Worm (Caenorhabditis elegans) whole organism, young adult: ENCODE results near the gene smk-1.

Experiments used
- B0035.1 ChIP-seq: sonication (generic microtip); optimal IDR thresholded peaks from 2 replicates; lab custom pipeline; 2016; ENCODE audit warnings: missing genetic modification characterization, mild to moderate bottlenecking, missing compliant biosample characterization, missing genotype, missing genetic modification reagents
- B0261.1 ChIP-seq: sonication (generic microtip); optimal IDR thresholded peaks from 2 replicates; lab custom pipeline; 2016; ENCODE audit warnings: mild to moderate bottlenecking, missing genetic modification characterization, moderate library complexity, missing compliant biosample characterization
- B0336.3 ChIP-seq: fragments of 200-800 bp; sonication (Bioruptor generic); IDR thresholded peaks from 2 replicates; pipeline ENCODE4 v1.3.6; 2022; ENCODE audit warnings: missing genetic modification characterization, missing compliant biosample characterization
- F23B12.7 ChIP-seq: sonication (generic microtip); optimal IDR thresholded peaks from 2 replicates; lab custom pipeline; 2017; ENCODE audit warnings: missing genetic modification characterization, mild to moderate bottlenecking, missing compliant biosample characterization, antibody characterized with exemption, moderate library complexity; ENCODE audit not compliant: insufficient read depth
- F37B4.10 ChIP-seq: fragments of 200-800 bp; sonication (Bioruptor generic); IDR thresholded peaks from 2 replicates; pipeline ENCODE4 v1.3.6; 2022; ENCODE audit warnings: missing genetic modification characterization, missing compliant biosample characterization
- F49E8.2 ChIP-seq: sonication (generic microtip); optimal IDR thresholded peaks from 3 replicates; lab custom pipeline; 2017; ENCODE audit warnings: missing genetic modification characterization, mild to moderate bottlenecking, missing compliant biosample characterization, antibody characterized with exemption, moderate library complexity; ENCODE audit not compliant: insufficient read depth
- F52B5.7 ChIP-seq: sonication (generic microtip); optimal IDR thresholded peaks from 2 replicates; lab custom pipeline; 2016; ENCODE audit warnings: mild to moderate bottlenecking, missing genetic modification characterization, missing compliant biosample characterization
- K12H6.12 ChIP-seq: fragments of 200-800 bp; sonication (Bioruptor generic); optimal IDR thresholded peaks from 2 replicates; lab custom pipeline; 2018; ENCODE audit warnings: mild to moderate bottlenecking, missing genetic modification characterization, missing compliant biosample characterization
- Y67H2A.10 ChIP-seq: fragments of 200-800 bp; sonication (Bioruptor generic); conservative IDR thresholded peaks from 2 replicates; pipeline ENCODE4 v1.3.6; 2022; ENCODE audit warnings: missing genetic modification reagents, missing genetic modification characterization, missing compliant biosample characterization
- aptf-2 ChIP-seq: fragments of 200-800 bp; sonication (Bioruptor generic); conservative IDR thresholded peaks from 2 replicates; pipeline ENCODE4 v1.3.6; 2022; ENCODE audit warnings: missing genetic modification reagents, missing genetic modification characterization, missing compliant biosample characterization
- atf-7 ChIP-seq: sonication (generic microtip); optimal IDR thresholded peaks from 2 replicates; lab custom pipeline; 2017; ENCODE audit warnings: mild to moderate bottlenecking, missing genetic modification characterization, missing compliant biosample characterization
- ceh-40 ChIP-seq: fragments of 200-800 bp; sonication (Bioruptor generic); IDR thresholded peaks from 2 replicates; pipeline ENCODE4 v1.3.6; 2022; ENCODE audit warnings: missing genetic modification characterization, missing compliant biosample characterization
- ceh-58 ChIP-seq: fragments of 200-800 bp; sonication (Bioruptor generic); IDR thresholded peaks from 2 replicates; pipeline ENCODE4 v1.3.6; 2022; ENCODE audit warnings: missing genetic modification characterization, missing compliant biosample characterization
- ceh-79 ChIP-seq: sonication (generic microtip); optimal IDR thresholded peaks from 2 replicates; lab custom pipeline; 2017; ENCODE audit warnings: mild to moderate bottlenecking, missing genetic modification characterization, missing compliant biosample characterization
- dpff-1 ChIP-seq: sonication (generic microtip); optimal IDR thresholded peaks from 2 replicates; lab custom pipeline; 2017; ENCODE audit warnings: mild to moderate bottlenecking, missing genetic modification characterization, missing compliant biosample characterization
- egl-44 ChIP-seq: fragments of 200-800 bp; sonication (Bioruptor generic); IDR thresholded peaks from 2 replicates; pipeline ENCODE4 v1.3.6; 2022; ENCODE audit warnings: missing genetic modification reagents, missing genetic modification characterization, missing compliant biosample characterization
- egrh-3 ChIP-seq: fragments of 200-800 bp; sonication (Bioruptor generic); IDR thresholded peaks from 2 replicates; pipeline ENCODE4 v1.3.6; 2022; ENCODE audit warnings: missing genetic modification reagents, missing genetic modification characterization, missing compliant biosample characterization
- gei-17 ChIP-seq: fragments of 200-800 bp; sonication (Bioruptor generic); optimal IDR thresholded peaks from 2 replicates; lab custom pipeline; 2018; ENCODE audit warnings: mild to moderate bottlenecking, missing genetic modification characterization, missing compliant biosample characterization
- him-1 ChIP-seq: sonication (generic microtip); optimal IDR thresholded peaks from 2 replicates; lab custom pipeline; 2016; ENCODE audit warnings: missing genotype, missing genetic modification reagents, missing genetic modification characterization, missing compliant biosample characterization
- hmg-20 ChIP-seq: fragments of 200-800 bp; sonication (Bioruptor generic); IDR thresholded peaks from 2 replicates; pipeline ENCODE4 v1.3.6; 2022; ENCODE audit warnings: missing genetic modification reagents, missing genetic modification characterization, missing compliant biosample characterization
- hrde-1 ChIP-seq: sonication (generic microtip); optimal IDR thresholded peaks from 2 replicates; lab custom pipeline; 2016; ENCODE audit warnings: missing genetic modification characterization, mild to moderate bottlenecking, missing compliant biosample characterization, moderate library complexity, missing genotype, missing genetic modification reagents, borderline replicate concordance
- lag-1 ChIP-seq: fragments of 200-800 bp; sonication (Bioruptor generic); IDR thresholded peaks from 2 replicates; pipeline ENCODE4 v1.3.6; 2022; ENCODE audit warnings: missing genetic modification reagents, missing genetic modification characterization, missing compliant biosample characterization
- let-526 ChIP-seq: fragments of 200-800 bp; sonication (Bioruptor generic); IDR thresholded peaks from 2 replicates; pipeline ENCODE4 v1.3.6; 2022; ENCODE audit warnings: missing genetic modification reagents, missing genetic modification characterization, missing compliant biosample characterization
- lin-40 ChIP-seq: sonication (generic microtip); optimal IDR thresholded peaks from 2 replicates; lab custom pipeline; 2016; ENCODE audit warnings: missing genetic modification characterization, mild to moderate bottlenecking, missing compliant biosample characterization, missing genotype, missing genetic modification reagents
- lsl-1 ChIP-seq: fragments of 200-800 bp; sonication (Bioruptor generic); optimal IDR thresholded peaks from 2 replicates; lab custom pipeline; 2018; ENCODE audit warnings: mild to moderate bottlenecking, missing genetic modification characterization, moderate library complexity, missing compliant biosample characterization
- madf-3 ChIP-seq: fragments of 200-800 bp; sonication (Bioruptor generic); IDR thresholded peaks from 2 replicates; pipeline ENCODE4 v1.3.6; 2022; ENCODE audit warnings: missing genetic modification reagents, missing genetic modification characterization, missing compliant biosample characterization
- madf-6 ChIP-seq: fragments of 200-800 bp; sonication (Bioruptor generic); IDR thresholded peaks from 2 replicates; pipeline ENCODE4 v1.3.6; 2022; ENCODE audit warnings: missing genetic modification reagents, missing genetic modification characterization, missing compliant biosample characterization
- mes-4 ChIP-seq: sonication (generic microtip); optimal IDR thresholded peaks from 2 replicates; lab custom pipeline; 2016; ENCODE audit warnings: missing genotype, missing genetic modification characterization, missing compliant biosample characterization
- nfyb-1 ChIP-seq: fragments of 200-800 bp; sonication (Bioruptor generic); IDR thresholded peaks from 2 replicates; pipeline ENCODE4 v1.3.6; 2022; ENCODE audit warnings: missing genetic modification reagents, missing genetic modification characterization, missing compliant biosample characterization
- nhr-90 ChIP-seq: sonication (generic microtip); optimal IDR thresholded peaks from 2 replicates; lab custom pipeline; 2016; ENCODE audit warnings: missing genotype, mild to moderate bottlenecking, missing genetic modification characterization, missing compliant biosample characterization
- rec-8 ChIP-seq, 2 experiments: sonication (generic microtip); optimal IDR thresholded peaks; 2 replicates each; lab custom pipeline; 2016; ENCODE audit warnings: mild to moderate bottlenecking in 2 of 2, missing genetic modification characterization in 2 of 2, missing genetic modification reagents in 2 of 2, missing genotype in 2 of 2, missing biosample characterization in 1 of 2, missing compliant biosample characterization in 1 of 2, moderate library complexity in 1 of 2
- rpc-1 ChIP-seq, 2 experiments: fragments of 150-350 bp in 1 of 2; sonication (generic microtip) in 1 of 2; optimal IDR thresholded peaks; 2 replicates each; lab custom pipeline; 2014 to 2018; ENCODE audit warnings: missing biosample characterization in 1 of 2, missing genetic modification characterization in 1 of 2, missing genetic modification reagents in 1 of 2, missing genotype in 1 of 2
- sdz-38 ChIP-seq: sonication (generic microtip); optimal IDR thresholded peaks from 2 replicates; lab custom pipeline; 2016; ENCODE audit warnings: missing genotype, missing genetic modification characterization, missing compliant biosample characterization
- snpc-1.3 ChIP-seq: sonication (generic microtip); optimal IDR thresholded peaks from 2 replicates; lab custom pipeline; 2017; ENCODE audit warnings: missing genetic modification characterization, mild to moderate bottlenecking, missing compliant biosample characterization, antibody characterized with exemption, moderate library complexity, missing genotype, missing genetic modification reagents; ENCODE audit not compliant: insufficient read depth
- snpc-4 ChIP-seq, 5 experiments: fragments of 150-350 bp in 1 of 5; sonication (generic microtip) in 4 of 5; optimal IDR thresholded peaks; 2 replicates each; lab custom pipeline; 2014 to 2018; ENCODE audit warnings: missing genetic modification characterization in 5 of 5, missing biosample characterization in 3 of 5, antibody characterized with exemption in 2 of 5, mild to moderate bottlenecking in 2 of 5, missing compliant biosample characterization in 2 of 5, missing genotype in 2 of 5, moderate library complexity in 2 of 5, missing genetic modification reagents in 1 of 5
- tbx-9 ChIP-seq: sonication (generic microtip); optimal IDR thresholded peaks from 2 replicates; lab custom pipeline; 2016; ENCODE audit warnings: borderline replicate concordance, missing genetic modification characterization, inconsistent platforms, missing compliant biosample characterization

Gene smk-1

DNA sequence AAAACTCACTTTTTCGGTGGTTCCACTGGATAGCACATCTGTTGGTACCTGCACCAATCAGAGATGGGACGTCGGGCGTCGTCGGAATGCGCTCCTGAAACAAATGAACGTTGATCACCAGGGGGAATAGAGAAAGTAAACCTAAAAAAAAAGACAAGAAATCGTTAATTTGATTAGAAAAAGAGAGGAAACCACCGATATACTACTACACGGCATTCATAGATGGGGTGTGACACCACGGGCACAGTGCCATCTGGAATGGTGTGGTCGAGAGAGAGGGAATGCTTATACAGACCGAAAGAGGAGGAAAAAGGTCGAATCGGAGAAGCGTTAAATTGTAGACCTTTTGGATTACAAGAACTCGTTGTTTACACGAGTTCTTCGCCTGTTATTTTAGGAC lies 19.5 kb upstream of the smk-1 start, which contains the start of gene C10B5.3:
TSS of gene C10B5.3 (minus strand) at position 101 of the 400 bp plus-strand sequence.
- no peak for TF ChIP-seq F52B5.7
- TF ChIP-seq let-526 = no peak
- TF ChIP-seq sdz-38 (tag; lab: Kevin White, UChicago) = no peak
- TF ChIP-seq gei-17 (GFP tag; lab: Kevin White, UChicago) = no peak
- TF ChIP-seq mes-4 (tag; lab: Kevin White, UChicago) = no peak
- TF ChIP-seq rec-8 (tag; optimal IDR thresholded peaks at IDR 0.05; lab: Kevin White, UChicago) = no peak
- TF ChIP-seq snpc-4 (GFP tag; optimal IDR thresholded peaks at IDR 0.05; lab: Kevin White, UChicago) = no peak
- no peak for TF ChIP-seq snpc-4 (tag; optimal IDR thresholded peaks at IDR 0.05; lab: Kevin White, UChicago)
- no peak for TF ChIP-seq aptf-2
- TF ChIP-seq tbx-9 (tag; lab: Kevin White, UChicago) = no peak
- TF ChIP-seq F37B4.10 (GFP tag; lab: Robert Waterston, UW) = no peak
- no peak for TF ChIP-seq B0336.3 (GFP tag; lab: Robert Waterston, UW)
- TF ChIP-seq egl-44 (GFP tag; lab: Robert Waterston, UW) = no peak
- no peak for TF ChIP-seq K12H6.12
- TF ChIP-seq rpc-1 (optimal IDR thresholded peaks at IDR 0.05; lab: Kevin White, UChicago) = no peak
- TF ChIP-seq rpc-1 (tag; optimal IDR thresholded peaks at IDR 0.05; lab: Kevin White, UChicago) = no peak
- TF ChIP-seq madf-3 = no peak
- TF ChIP-seq hmg-20 (GFP tag; lab: Robert Waterston, UW) = no peak
- TF ChIP-seq lin-40 (tag; lab: Kevin White, UChicago) = no peak

DNA sequence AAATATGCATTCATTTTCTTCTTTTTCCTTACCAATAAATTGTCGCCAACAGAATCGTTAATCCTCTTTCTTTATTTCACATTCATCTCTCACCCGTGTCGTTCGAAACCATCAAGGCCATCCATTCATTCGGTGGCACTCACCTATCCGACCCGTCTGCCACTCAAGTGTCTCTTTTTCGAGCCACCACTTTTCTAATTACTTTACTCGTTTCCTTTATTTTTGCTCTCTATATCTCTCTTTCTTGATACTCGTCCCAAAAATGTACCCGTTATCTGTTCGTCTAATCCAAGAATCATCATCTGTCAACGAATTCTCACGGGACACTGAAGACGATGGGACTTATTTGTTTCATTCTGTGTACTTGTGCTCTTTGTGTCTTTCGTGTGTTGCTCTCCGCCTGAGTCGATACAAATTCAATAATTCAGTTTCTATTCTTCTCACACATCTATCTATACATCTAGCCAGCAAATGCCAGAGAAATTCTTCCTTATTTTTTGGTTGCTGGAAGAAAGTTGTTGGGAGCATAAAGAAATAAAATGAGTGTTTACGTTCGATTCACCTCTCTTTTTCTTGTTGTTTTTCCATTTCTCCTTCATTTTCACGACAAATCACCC lies 14.8 kb upstream of the smk-1 start:
- no peak for TF ChIP-seq Y67H2A.10 (GFP tag; lab: Robert Waterston, UW)
- no peak for TF ChIP-seq nfyb-1 (GFP tag; lab: Robert Waterston, UW)
- TF ChIP-seq lsl-1 = no peak
- TF ChIP-seq egrh-3 (GFP tag; lab: Robert Waterston, UW) = no peak
- TF ChIP-seq snpc-1.3 = no peak
- TF ChIP-seq madf-6 (GFP tag; lab: Robert Waterston, UW) = no peak
- TF ChIP-seq, all 124 proteins: peak for 0

DNA sequence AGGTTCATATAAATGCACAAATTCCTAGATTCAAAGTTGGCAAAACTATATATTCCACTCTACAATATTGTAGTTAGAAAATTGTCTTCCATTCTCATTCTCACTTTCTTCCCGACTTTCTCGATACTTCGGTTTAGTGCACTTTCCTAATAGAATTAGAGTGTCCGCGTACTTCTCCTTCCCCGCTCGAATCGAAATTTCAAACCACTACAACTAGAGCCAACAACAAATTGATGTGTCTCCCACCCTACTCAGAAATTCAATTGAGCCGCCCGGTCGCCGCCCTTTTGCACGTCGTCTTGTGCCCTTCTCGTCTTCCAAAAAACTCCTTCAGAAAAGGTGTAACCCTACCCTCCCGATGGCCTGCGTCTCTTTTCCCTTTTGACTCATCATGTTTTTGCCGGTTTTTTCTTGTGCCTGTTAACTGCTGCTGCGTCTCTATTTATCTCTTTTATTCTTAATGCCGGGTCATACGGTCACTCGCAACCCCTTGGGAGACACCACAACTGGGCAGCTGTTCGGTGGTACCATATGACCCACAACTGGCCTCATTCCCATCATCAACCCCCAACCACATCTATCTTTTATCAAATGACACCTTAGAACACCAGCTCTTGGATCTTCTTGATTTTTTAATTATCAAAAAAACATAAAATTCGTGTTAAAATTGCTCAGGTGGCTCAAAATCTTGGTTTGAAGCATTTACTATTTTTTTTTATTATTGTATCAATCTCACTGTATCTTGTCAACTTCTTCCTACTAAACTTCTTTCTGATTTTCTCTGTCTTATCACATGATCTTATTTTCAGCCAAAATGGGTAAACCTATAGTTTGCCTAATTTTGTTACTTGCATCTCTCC lies 13.3 kb upstream of the smk-1 start, which contains the start of gene tag-196:
TSS of gene tag-196 (plus strand) at position 810 of the 860 bp plus-strand sequence.
- TF ChIP-seq B0261.1 (tag; lab: Kevin White, UChicago) (no peak), egl-44 (GFP tag; lab: Robert Waterston, UW) (0 out of 2 replicates have a peak, but pooled peaks have one; percentile 14), ceh-79 (tag; lab: Kevin White, UChicago) (no peak)

DNA sequence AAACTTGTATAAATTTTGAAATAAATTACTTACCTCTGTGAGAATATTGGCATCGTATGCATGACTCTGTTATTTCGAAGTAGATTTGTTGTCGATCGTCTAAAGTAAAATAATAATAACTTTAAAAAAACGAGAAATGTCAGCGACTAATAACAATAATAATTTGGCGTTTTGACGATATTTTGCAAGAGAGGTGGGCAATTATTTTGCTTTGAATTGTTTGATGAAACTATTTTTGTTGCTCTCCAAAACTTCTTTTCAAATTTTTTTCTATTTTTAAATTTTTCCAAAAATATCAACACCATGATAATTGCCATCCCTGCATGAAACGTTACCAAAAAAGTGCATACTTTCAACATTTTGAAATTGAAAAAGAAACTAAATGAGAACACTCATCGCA lies 8.4 kb upstream of the smk-1 start, which contains the start of gene F41E6.7:
TSS of gene F41E6.7 (minus strand) at position 101 of the 400 bp plus-strand sequence.
- TF ChIP-seq B0035.1 (tag; lab: Kevin White, UChicago) (no peak), F49E8.2 (tag; lab: Kevin White, UChicago) (no peak), ceh-58 (no peak), nhr-90 (tag; lab: Kevin White, UChicago) (no peak), lag-1 (no peak), atf-7 (tag; lab: Kevin White, UChicago) (no peak), him-1 (tag; lab: Kevin White, UChicago) (no peak), ceh-40 (GFP tag; lab: Robert Waterston, UW) (no peak), hrde-1 (tag; lab: Kevin White, UChicago) (no peak), mes-4 (tag; lab: Kevin White, UChicago) (no peak), let-526 (no peak), snpc-1.3 (no peak), F23B12.7 (tag; lab: Kevin White, UChicago) (no peak), dpff-1 (tag; lab: Kevin White, UChicago) (no peak), sdz-38 (tag; lab: Kevin White, UChicago) (no peak), B0336.3 (GFP tag; lab: Robert Waterston, UW) (no peak), hmg-20 (GFP tag; lab: Robert Waterston, UW) (no peak)
